Worm (Caenorhabditis elegans) whole organism, L2 larva: ENCODE data around the gene cey-4.
A peak's percentile ranks its signal among the peaks of the same experiment; 100 is the strongest.

Experiments used
- ZK546.5 ChIP-seq: sonication (generic microtip); optimal IDR thresholded peaks from 2 replicates; lab custom pipeline; 2017; ENCODE audit warnings: missing biosample characterization, missing genetic modification characterization
- alr-1 ChIP-seq: fragments of 150-350 bp; optimal IDR thresholded peaks from 2 replicates; lab custom pipeline; 2014; ENCODE audit warnings: missing biosample characterization, missing genetic modification characterization
- aly-2 ChIP-seq: fragments of 150-350 bp; optimal IDR thresholded peaks from 2 replicates; lab custom pipeline; 2014; ENCODE audit warnings: missing biosample characterization, missing genetic modification characterization
- ceh-82 ChIP-seq: fragments of 150-350 bp; optimal IDR thresholded peaks from 2 replicates; lab custom pipeline; 2014; ENCODE audit warnings: missing biosample characterization, missing genetic modification characterization
- fos-1 ChIP-seq: fragments of 150-350 bp; optimal IDR thresholded peaks from 2 replicates; lab custom pipeline; 2014; ENCODE audit warnings: missing biosample characterization, missing genetic modification characterization
- ztf-11 ChIP-seq: sonication (generic microtip); optimal IDR thresholded peaks from 2 replicates; lab custom pipeline; 2017; ENCODE audit warnings: missing biosample characterization, missing genetic modification characterization
- ztf-4 ChIP-seq: fragments of 150-350 bp; optimal IDR thresholded peaks from 2 replicates; lab custom pipeline; 2014; ENCODE audit warnings: missing biosample characterization, missing genetic modification characterization

DNA sequence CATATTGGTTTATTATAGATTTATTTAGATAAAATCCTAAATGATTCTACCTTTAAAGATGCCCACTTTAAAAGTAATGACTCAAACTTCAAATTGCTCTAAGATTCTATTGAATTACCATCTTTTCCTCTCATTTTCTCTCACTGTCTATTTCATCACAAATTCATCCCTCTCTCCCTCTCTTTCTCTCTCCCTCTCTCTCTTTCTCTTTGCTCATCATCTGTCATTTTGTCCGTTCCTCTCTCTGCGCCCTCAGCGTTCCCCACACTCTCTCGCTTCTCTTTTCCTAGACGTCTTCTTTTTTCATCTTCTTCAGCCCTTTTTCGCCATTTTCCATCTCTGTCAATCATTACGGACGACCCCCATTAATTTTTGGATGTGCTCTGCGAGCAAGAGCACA, 36.6 kb upstream of the cey-4 start:
- TF ChIP-seq alr-1 (tag; lab: Kevin White, UChicago) (no peak), aly-2 (tag; lab: Kevin White, UChicago) (no peak), ztf-4 (tag; lab: Kevin White, UChicago) (no peak), ZK546.5 (no peak), fos-1 (tag; lab: Kevin White, UChicago) (no peak), ceh-82 (tag; lab: Kevin White, UChicago) (peak; percentile 54), ztf-11 (no peak)
